Fruit fly (Drosophila melanogaster) whole organism, prepupa: ENCODE measurements around the gene CtBP.

ENCODE experiments used
- CG10669 ChIP-seq: fragments of 200-800 bp; sonication (Bioruptor generic); optimal IDR thresholded peaks from 3 replicates; lab custom pipeline; 2018; ENCODE audit warnings: missing biosample characterization, mild to moderate bottlenecking, missing genetic modification characterization, moderate library complexity
- CG11902 ChIP-seq: fragments of 200-800 bp; sonication (Bioruptor generic); optimal IDR thresholded peaks from 3 replicates; lab custom pipeline; 2016; ENCODE audit warnings: missing biosample characterization, missing genetic modification characterization
- CG31627 ChIP-seq: fragments of 200-800 bp; sonication (Bioruptor generic); optimal IDR thresholded peaks from 3 replicates; lab custom pipeline; 2016; ENCODE audit warnings: missing biosample characterization, missing genetic modification characterization
- CG6276 ChIP-seq: fragments of 200-800 bp; sonication (Bioruptor generic); optimal IDR thresholded peaks from 2 replicates; lab custom pipeline; 2017; ENCODE audit warnings: missing biosample characterization, mild to moderate bottlenecking, missing genetic modification characterization
- CG6808 ChIP-seq: fragments of 200-800 bp; sonication (Bioruptor generic); optimal IDR thresholded peaks from 3 replicates; lab custom pipeline; 2017; ENCODE audit warnings: missing biosample characterization, missing genetic modification characterization, mild to moderate bottlenecking, moderate library complexity, missing genetic modification reagents
- CG8632 ChIP-seq: fragments of 200-800 bp; sonication (Bioruptor generic); optimal IDR thresholded peaks from 3 replicates; lab custom pipeline; 2016; ENCODE audit warnings: missing biosample characterization, missing genetic modification characterization
- OdsH ChIP-seq: fragments of 200-800 bp; sonication (Bioruptor generic); optimal IDR thresholded peaks from 3 replicates; lab custom pipeline; 2016; ENCODE audit warnings: missing biosample characterization, missing genetic modification characterization
- dac ChIP-seq: fragments of 200-800 bp; sonication (Bioruptor generic); optimal IDR thresholded peaks from 2 replicates; lab custom pipeline; 2017; ENCODE audit warnings: missing biosample characterization, mild to moderate bottlenecking, missing genetic modification characterization
- fd85E ChIP-seq: fragments of 200-800 bp; sonication (Bioruptor generic); optimal IDR thresholded peaks from 3 replicates; lab custom pipeline; 2016; ENCODE audit warnings: missing biosample characterization, missing genetic modification characterization
- net ChIP-seq: fragments of 200-800 bp; sonication (Bioruptor generic); optimal IDR thresholded peaks from 3 replicates; lab custom pipeline; 2016; ENCODE audit warnings: missing biosample characterization, missing genetic modification characterization
- ss ChIP-seq, 2 experiments: fragments of 200-800 bp; sonication (Bioruptor generic); optimal IDR thresholded peaks; 2 replicates in 1 of 2; 3 replicates in 1 of 2; lab custom pipeline; 2017 to 2018; ENCODE audit warnings: mild to moderate bottlenecking in 2 of 2, missing biosample characterization in 2 of 2, missing genetic modification characterization in 2 of 2, moderate library complexity in 1 of 2

dm6 chr3R:12974447-12974846 is 37.0 kb upstream of the CtBP start:
- TF ChIP-seq CG6808 (GFP tag; lab: Kevin White, UChicago) (no peak), CG31627 (GFP tag; lab: Kevin White, UChicago) (no peak), dac (GFP tag; lab: Kevin White, UChicago) (no peak), CG10669 (GFP tag; lab: Kevin White, UChicago) (no peak), fd85E (GFP tag; lab: Kevin White, UChicago) (no peak), CG6276 (GFP tag; lab: Kevin White, UChicago) (no peak), ss (GFP tag; optimal IDR thresholded peaks at IDR 0.05; lab: Kevin White, UChicago) (no peak), CG8632 (peak; percentile 30), net (GFP tag; lab: Kevin White, UChicago) (no peak), OdsH (peak; percentile 46), CG11902 (GFP tag; lab: Kevin White, UChicago) (no peak)
